Fruit fly (Drosophila melanogaster): Measurements from ENCODE around the gene Mkp.
A peak's percentile ranks its signal among the peaks of the same experiment; 100 is the strongest.

Mkp gene

dm6 chr3L:156591-157303 lies 27.6 kb downstream of the Mkp start:
- TF ChIP-seq Fer1 (GFP tag; optimal IDR thresholded peaks at IDR 0.05) (peak; percentile 49), CG10543 (GFP tag; optimal IDR thresholded peaks at IDR 0.05) (peak; percentile 76), CG17568 (GFP tag; optimal IDR thresholded peaks at IDR 0.05) (peak; percentile 1), CG12071 (GFP tag; optimal IDR thresholded peaks at IDR 0.05) (peak; percentile 5), gcm (GFP tag; optimal IDR thresholded peaks at IDR 0.05) (no peak), HLH3B (GFP tag; IDR thresholded peaks at IDR 0.05) (no peak), CG18599 (GFP tag; optimal IDR thresholded peaks at IDR 0.05) (peak; percentile 7), CG2199 (GFP tag; IDR thresholded peaks at IDR 0.05) (0 out of 3 replicates have a peak, but pooled peaks have one; percentile 59), caup (GFP tag; optimal IDR thresholded peaks at IDR 0.05; ENCODE audit: severe bottlenecking) (peak; percentile 63), sd (tag; optimal IDR thresholded peaks at IDR 0.05) (peak; percentile 98), cwo (GFP tag; optimal IDR thresholded peaks at IDR 0.05) (no peak), mirr (GFP tag; optimal IDR thresholded peaks at IDR 0.05) (peak; percentile 86), CG7987 (GFP tag; optimal IDR thresholded peaks at IDR 0.05) (peak; percentile 28), CG14860 (GFP tag; IDR thresholded peaks at IDR 0.05; ENCODE audit: partially characterized antibody) (no peak), Med (GFP tag) (peak; percentile 62), CG7357 (GFP tag; IDR thresholded peaks at IDR 0.05) (no peak), Nf-YC (tag; optimal IDR thresholded peaks at IDR 0.05) (peak; percentile 23), CG34376 (GFP tag; optimal IDR thresholded peaks at IDR 0.05) (peak; percentile 72), CG12769 (tag; optimal IDR thresholded peaks at IDR 0.05) (peak; percentile 12), E2f1 (GFP tag; IDR thresholded peaks at IDR 0.05) (0 out of 2 replicates have a peak, but pooled peaks have one; percentile 9), CG32532 (GFP tag; IDR thresholded peaks at IDR 0.05) (peak; percentile 12; the same call in 1 of the 2 replicates), Neu2 (GFP tag; optimal IDR thresholded peaks at IDR 0.05; ENCODE audit: borderline replicate concordance) (no peak), GATAe (GFP tag; conservative IDR thresholded peaks at IDR 0.05) (peak; percentile 100), Hmr (GFP tag; optimal IDR thresholded peaks at IDR 0.05) (peak; percentile 47), CG8290 (GFP tag; optimal IDR thresholded peaks at IDR 0.05) (no peak), CG8290 (tag; optimal IDR thresholded peaks at IDR 0.05) (peak in 1 of 2 experiments; percentile 47), gro (GFP tag; optimal IDR thresholded peaks at IDR 0.05) (peak; percentile 20), so (GFP tag; IDR thresholded peaks at IDR 0.05) (0 out of 3 replicates have a peak, but pooled peaks have one; percentile 16), crol (GFP tag; IDR thresholded peaks at IDR 0.05) (peak; percentile 75; the same call in 1 of the 2 replicates), lov (optimal IDR thresholded peaks at IDR 0.05) (no peak), lov (GFP tag; IDR thresholded peaks at IDR 0.05) (no peak), CG12659 (GFP tag; optimal IDR thresholded peaks at IDR 0.05) (no peak), lab (GFP tag; optimal IDR thresholded peaks at IDR 0.05) (peak; percentile 38), oc (tag; optimal IDR thresholded peaks at IDR 0.05) (no peak), zfh1 (GFP tag; IDR thresholded peaks at IDR 0.05) (0 out of 3 replicates have a peak, but pooled peaks have one; percentile 6), corto (GFP tag; optimal IDR thresholded peaks at IDR 0.05) (peak; percentile 32), CG17385 (GFP tag; optimal IDR thresholded peaks at IDR 0.05) (peak; percentile 8), Fer3 (tag; optimal IDR thresholded peaks at IDR 0.05) (peak; percentile 9), CG2678 (tag; optimal IDR thresholded peaks at IDR 0.05) (peak; percentile 14), grn (GFP tag; optimal IDR thresholded peaks at IDR 0.05) (peak; percentile 45), Pdp1 (GFP tag; optimal IDR thresholded peaks at IDR 0.05) (peak in 1 of 2 experiments; percentile 77), lbe (GFP tag; optimal IDR thresholded peaks at IDR 0.05) (peak; percentile 14), CG14441 (GFP tag; IDR thresholded peaks at IDR 0.05) (peak; percentile 40), sug (tag; optimal IDR thresholded peaks at IDR 0.05) (peak; percentile 49), exex (tag; optimal IDR thresholded peaks at IDR 0.05) (peak; percentile 81), CG2889 (GFP tag; IDR thresholded peaks at IDR 0.05) (no peak), pita (GFP tag; optimal IDR thresholded peaks at IDR 0.05) (no peak), CG15479 (GFP tag; optimal IDR thresholded peaks at IDR 0.05) (peak; percentile 10)

Measured in whole organism, embryonic.